Worm (Caenorhabditis elegans) whole organism, late embryonic: Measurements from ENCODE around the gene F55B11.2.

ENCODE experiments used
- ceh-48 ChIP-seq: sonication (generic microtip); optimal IDR thresholded peaks from 2 replicates; lab custom pipeline; 2016; ENCODE audit warnings: missing genetic modification characterization, inconsistent platforms, missing compliant biosample characterization
- dve-1 ChIP-seq: sonication (generic microtip); optimal IDR thresholded peaks from 2 replicates; lab custom pipeline; 2017; ENCODE audit warnings: antibody characterized with exemption, mild to moderate bottlenecking, missing genetic modification characterization, missing compliant biosample characterization
- elt-2 ChIP-seq: sonication (generic microtip); optimal IDR thresholded peaks from 2 replicates; lab custom pipeline; 2016; ENCODE audit warnings: missing genetic modification reagents, missing genetic modification characterization, missing compliant biosample characterization
- ets-4 ChIP-seq: sonication (generic microtip); optimal IDR thresholded peaks from 2 replicates; lab custom pipeline; 2016; ENCODE audit warnings: missing genetic modification characterization, missing compliant biosample characterization
- lin-11 ChIP-seq: fragments of 200-800 bp; sonication (Bioruptor generic); optimal IDR thresholded peaks from 2 replicates; lab custom pipeline; 2018; ENCODE audit warnings: mild to moderate bottlenecking, missing genetic modification characterization, missing compliant biosample characterization
- pat-9 ChIP-seq: fragments of 200-800 bp; sonication (Bioruptor generic); optimal IDR thresholded peaks from 2 replicates; lab custom pipeline; 2018; ENCODE audit warnings: mild to moderate bottlenecking, missing genetic modification characterization, moderate library complexity, missing compliant biosample characterization
- pha-4 ChIP-seq: fragments of 150-350 bp; optimal IDR thresholded peaks from 2 replicates; lab custom pipeline; 2018; ENCODE audit warnings: missing biosample characterization, missing genetic modification reagents, missing genetic modification characterization
- pqm-1 ChIP-seq: sonication (generic microtip); optimal IDR thresholded peaks from 2 replicates; lab custom pipeline; 2016; ENCODE audit warnings: missing genetic modification characterization, missing compliant biosample characterization
- sox-2 ChIP-seq: fragments of 200-800 bp; sonication (Bioruptor generic); IDR thresholded peaks from 2 replicates; pipeline ENCODE4 v1.3.6; 2022; ENCODE audit warnings: missing genetic modification reagents, missing genetic modification characterization, missing compliant biosample characterization
- unc-55 ChIP-seq: sonication (generic microtip); optimal IDR thresholded peaks from 2 replicates; lab custom pipeline; 2017; ENCODE audit warnings: missing biosample characterization, missing genetic modification reagents, missing genetic modification characterization

DNA sequence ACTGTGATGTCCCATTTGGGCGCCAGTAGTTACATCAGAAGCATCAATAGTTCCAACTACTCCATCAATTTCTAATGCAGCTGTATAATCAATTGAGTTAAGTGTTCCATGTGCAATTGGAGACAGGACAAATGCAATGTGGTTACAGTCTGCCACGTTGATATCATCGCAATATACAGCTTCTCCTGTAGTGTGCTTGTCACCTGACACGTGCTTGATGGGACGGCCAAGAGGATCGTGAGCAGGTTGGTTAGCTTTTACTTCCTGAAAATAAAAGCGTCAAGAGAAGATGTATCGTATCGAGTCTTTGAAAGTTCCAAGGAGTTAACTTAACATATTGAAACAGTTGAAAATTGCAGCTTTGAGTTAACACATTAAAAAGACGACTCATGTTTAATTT lies 14.5 kb downstream of the F55B11.2 start:
- TF ChIP-seq dve-1 (no peak), ceh-48 (tag; lab: Kevin White, UChicago) (no peak), pqm-1 (tag; lab: Kevin White, UChicago) (no peak), unc-55 (GFP tag; lab: Kevin White, UChicago) (no peak), elt-2 (no peak), lin-11 (tag; lab: Kevin White, UChicago) (no peak), sox-2 (GFP tag; lab: Robert Waterston, UW) (no peak), pat-9 (tag; lab: Kevin White, UChicago) (no peak), pha-4 (tag; lab: Kevin White, UChicago) (no peak), ets-4 (no peak)
